Worm (Caenorhabditis elegans) whole organism, L2 larva: Measurements from ENCODE around the gene srh-213.

Source experiments
- ZK546.5 ChIP-seq: sonication (generic microtip); optimal IDR thresholded peaks from 2 replicates; lab custom pipeline; 2017; ENCODE audit warnings: missing biosample characterization, missing genetic modification characterization
- ceh-16 ChIP-seq: fragments of 150-350 bp; optimal IDR thresholded peaks from 2 replicates; lab custom pipeline; 2014; ENCODE audit warnings: missing biosample characterization, missing genetic modification characterization
- egl-27 ChIP-seq: sonication (generic microtip); optimal IDR thresholded peaks from 3 replicates; lab custom pipeline; 2017; ENCODE audit warnings: missing biosample characterization, missing genetic modification reagents, missing genetic modification characterization
- lsy-2 ChIP-seq, 2 experiments: fragments of 150-350 bp in 1 of 2; sonication (generic microtip) in 1 of 2; optimal IDR thresholded peaks; 2 replicates each; lab custom pipeline; 2014 to 2017; ENCODE audit warnings: missing biosample characterization in 2 of 2, missing genetic modification characterization in 2 of 2
- nhr-129 ChIP-seq: fragments of 150-350 bp; optimal IDR thresholded peaks from 2 replicates; lab custom pipeline; 2014; ENCODE audit warnings: missing biosample characterization, missing genetic modification characterization
- nhr-25 ChIP-seq: fragments of 150-350 bp; sonication (generic microtip); optimal IDR thresholded peaks from 3 replicates; lab custom pipeline; 2014; ENCODE audit warnings: missing biosample characterization, missing genetic modification characterization
- snpc-4 ChIP-seq: fragments of 150-350 bp; optimal IDR thresholded peaks from 2 replicates; lab custom pipeline; 2014; ENCODE audit warnings: missing biosample characterization, missing genetic modification characterization

ce11 chrV:3632249-3633030 is 37.6 kb upstream of the srh-213 start:
- TF ChIP-seq nhr-25 (no peak), nhr-129 (tag; lab: Kevin White, UChicago) (peak; percentile 38), snpc-4 (tag; lab: Kevin White, UChicago) (no peak), egl-27 (no peak), ZK546.5 (tag; lab: Kevin White, UChicago) (no peak), lsy-2 (tag; optimal IDR thresholded peaks at IDR 0.05; lab: Kevin White, UChicago) (no peak), ceh-16 (tag; lab: Kevin White, UChicago) (no peak)
